Worm (Caenorhabditis elegans): ENCODE results near the gene eef-1A.1.

- TF ChIP-seq unc-62 (GFP tag; optimal IDR thresholded peaks at IDR 0.05) (no peak), mls-2 (tag; optimal IDR thresholded peaks at IDR 0.05) (no peak), ztf-11 (tag; optimal IDR thresholded peaks at IDR 0.05) (no peak), nhr-76 (tag; optimal IDR thresholded peaks at IDR 0.05) (no peak), lsy-2 (tag; optimal IDR thresholded peaks at IDR 0.05) (no peak), unc-39 (tag; optimal IDR thresholded peaks at IDR 0.05) (no peak), lin-13 (tag; optimal IDR thresholded peaks at IDR 0.05) (no peak), nhr-12 (tag; optimal IDR thresholded peaks at IDR 0.05) (no peak), bed-3 (GFP tag; optimal IDR thresholded peaks at IDR 0.05) (no peak), mab-5 (tag; optimal IDR thresholded peaks at IDR 0.05) (no peak)
Measured at ce11 chrIII:6947896-6948295, 23.6 kb downstream of the eef-1A.1 start.
